Fruit fly (Drosophila melanogaster) whole organism, adult: ENCODE data around the gene CG14618.

ENCODE experiments used
- CG12768 ChIP-seq: fragments of 200-800 bp; sonication (Bioruptor generic); optimal IDR thresholded peaks from 2 replicates; lab custom pipeline; 2017; ENCODE audit warnings: missing biosample characterization, missing genetic modification characterization, mild to moderate bottlenecking, moderate library complexity, missing genetic modification reagents
- CG33017 ChIP-seq: fragments of 200-800 bp; sonication (Bioruptor generic); optimal IDR thresholded peaks from 2 replicates; lab custom pipeline; 2018; ENCODE audit warnings: missing biosample characterization, mild to moderate bottlenecking, missing genetic modification characterization, moderate library complexity
- CG5204 ChIP-seq: fragments of 200-800 bp; sonication (Bioruptor generic); optimal IDR thresholded peaks from 2 replicates; lab custom pipeline; 2016; ENCODE audit warnings: missing biosample characterization, missing genetic modification characterization
- CG7045 ChIP-seq: fragments of 200-800 bp; sonication (Bioruptor generic); optimal IDR thresholded peaks from 2 replicates; lab custom pipeline; 2017; ENCODE audit warnings: missing biosample characterization, mild to moderate bottlenecking, missing genetic modification characterization
- Clk ChIP-seq: fragments of 200-800 bp; sonication (Bioruptor generic); optimal IDR thresholded peaks from 2 replicates; lab custom pipeline; 2017; ENCODE audit warnings: missing biosample characterization, missing genetic modification characterization
- Crg-1 ChIP-seq: fragments of 200-800 bp; sonication (Bioruptor generic); optimal IDR thresholded peaks from 2 replicates; lab custom pipeline; 2016; ENCODE audit warnings: missing biosample characterization, missing genetic modification characterization
- bab1 ChIP-seq: fragments of 200-800 bp; sonication (Bioruptor generic); optimal IDR thresholded peaks from 3 replicates; lab custom pipeline; 2019; ENCODE audit warnings: missing biosample characterization, mild to moderate bottlenecking, missing genetic modification characterization, moderate library complexity
- cic ChIP-seq: fragments of 200-800 bp; sonication (Bioruptor generic); optimal IDR thresholded peaks from 2 replicates; lab custom pipeline; 2017; ENCODE audit warnings: missing biosample characterization, mild to moderate bottlenecking, missing genetic modification characterization, moderate library complexity
- cnc ChIP-seq, 2 experiments: fragments of >200 bp; optimal IDR thresholded peaks; 2 replicates each; lab custom pipeline; 2017
- ovo ChIP-seq: fragments of 200-800 bp; sonication (Bioruptor generic); optimal IDR thresholded peaks from 2 replicates; lab custom pipeline; 2016; ENCODE audit warnings: missing biosample characterization, missing genetic modification characterization
- pad ChIP-seq: fragments of 200-800 bp; sonication (Bioruptor generic); optimal IDR thresholded peaks from 3 replicates; lab custom pipeline; 2017; ENCODE audit warnings: missing biosample characterization, missing genetic modification characterization, mild to moderate bottlenecking, moderate library complexity, missing genetic modification reagents
- tj ChIP-seq: fragments of 200-800 bp; sonication (Bioruptor generic); optimal IDR thresholded peaks from 3 replicates; lab custom pipeline; 2017; ENCODE audit warnings: missing biosample characterization, mild to moderate bottlenecking, missing genetic modification characterization, moderate library complexity

Gene CG14618

DNA sequence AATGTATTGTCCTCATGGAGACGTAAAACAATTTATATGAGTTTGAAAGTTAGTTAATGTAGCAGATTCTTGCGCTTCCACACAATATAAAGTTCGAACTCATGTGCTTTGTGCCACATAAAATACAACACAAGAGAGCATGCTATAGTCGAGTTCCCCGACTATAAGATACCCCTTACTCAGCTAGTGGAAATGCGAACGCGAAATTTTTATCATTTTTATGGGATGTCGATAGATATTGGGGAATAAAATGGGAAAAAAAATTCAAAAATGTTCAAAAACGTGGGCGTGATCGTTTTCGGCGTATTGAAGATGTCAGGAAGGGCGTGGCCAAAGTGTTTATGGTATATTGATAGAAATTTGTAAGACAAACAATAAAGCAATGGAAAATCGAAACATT lies 37.3 kb downstream of the CG14618 start:
- TF ChIP-seq ovo (GFP tag; lab: Kevin White, UChicago) (no peak), pad (GFP tag; lab: Kevin White, UChicago) (no peak), Crg-1 (no peak), CG5204 (GFP tag; lab: Kevin White, UChicago) (no peak), bab1 (GFP tag; lab: Kevin White, UChicago) (no peak), Clk (GFP tag; lab: Kevin White, UChicago) (no peak), cnc (optimal IDR thresholded peaks at IDR 0.05; lab: Kevin White, UChicago) (no peak)

dm6 chrX:22512071-22512470 lies 38.6 kb downstream of the CG14618 start:
- TF ChIP-seq Clk (GFP tag; lab: Kevin White, UChicago) (no peak), ovo (GFP tag; lab: Kevin White, UChicago) (no peak), CG7045 (GFP tag; lab: Kevin White, UChicago) (no peak), CG12768 (GFP tag; lab: Kevin White, UChicago) (no peak), cic (GFP tag; lab: Kevin White, UChicago) (no peak), CG33017 (tag; lab: Kevin White, UChicago) (no peak), Crg-1 (no peak), tj (GFP tag; lab: Kevin White, UChicago) (no peak), CG5204 (GFP tag; lab: Kevin White, UChicago) (no peak)

- no peak for TF ChIP-seq CG7045 (GFP tag; lab: Kevin White, UChicago)
- peak; percentile 75 for TF ChIP-seq ovo (GFP tag; lab: Kevin White, UChicago)
- TF ChIP-seq Crg-1: no peak
- peak; percentile 38 for TF ChIP-seq pad (GFP tag; lab: Kevin White, UChicago)
Measured at dm6 chrX:22514948-22515347, 41.5 kb downstream of the CG14618 start, which contains the start of gene CG17600. CG17600 (plus strand) TSS chrX:22515197.
